Fruit fly (Drosophila melanogaster) ovary, adult (tissue): ENCODE data around the gene CG1806.

Experiments used
- CG17801 ChIP-seq: fragments of 200-800 bp; optimal IDR thresholded peaks from 2 replicates; lab custom pipeline; 2019; ENCODE audit warnings: missing biosample characterization, mild to moderate bottlenecking, missing genetic modification characterization, moderate library complexity; ENCODE audit not compliant: partially characterized antibody

Gene CG1806

DNA sequence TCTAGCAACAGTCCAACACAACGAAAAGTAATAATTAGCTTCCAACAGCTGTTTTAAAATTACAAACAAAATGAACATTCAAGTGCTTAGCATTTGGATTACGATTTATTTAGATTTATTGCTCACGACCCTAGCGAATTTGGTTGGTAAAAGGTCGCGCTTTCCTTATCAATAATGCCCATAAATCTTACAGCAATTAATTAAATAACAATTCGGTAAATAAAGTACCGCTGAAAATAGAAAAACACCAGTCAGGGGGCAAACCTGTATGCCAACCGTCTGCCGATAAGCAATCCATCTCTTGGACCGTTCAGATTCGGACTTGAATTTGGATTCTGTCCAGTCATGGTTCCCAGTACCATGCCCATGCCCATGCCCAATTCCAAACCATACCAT, 6.1 kb downstream of the CG1806 start:
- no peak for TF ChIP-seq CG17801 (GFP tag; lab: Kevin White, UChicago)

DNA sequence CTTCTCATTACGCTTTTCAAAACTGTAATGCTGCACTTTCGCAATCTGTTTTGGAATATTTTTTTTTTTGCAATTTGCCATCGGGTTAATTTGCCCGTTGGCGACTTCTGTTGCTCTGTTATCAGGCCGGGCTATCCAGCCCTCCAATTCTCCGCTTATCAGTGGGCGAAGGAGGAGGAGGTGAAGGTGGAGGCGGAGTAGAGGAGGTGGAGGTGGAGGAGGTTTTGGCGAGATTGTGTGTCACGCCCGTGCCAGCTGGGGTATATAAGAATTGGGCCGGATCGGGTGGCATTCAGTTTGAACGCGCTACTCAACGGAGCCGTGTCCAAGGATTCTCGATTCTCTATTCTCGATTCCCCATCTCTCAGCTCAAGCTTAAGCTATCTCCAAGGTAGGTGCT, 7.2 kb downstream of the CG1806 start:
- TF ChIP-seq CG17801 (GFP tag; lab: Kevin White, UChicago) = no peak

DNA sequence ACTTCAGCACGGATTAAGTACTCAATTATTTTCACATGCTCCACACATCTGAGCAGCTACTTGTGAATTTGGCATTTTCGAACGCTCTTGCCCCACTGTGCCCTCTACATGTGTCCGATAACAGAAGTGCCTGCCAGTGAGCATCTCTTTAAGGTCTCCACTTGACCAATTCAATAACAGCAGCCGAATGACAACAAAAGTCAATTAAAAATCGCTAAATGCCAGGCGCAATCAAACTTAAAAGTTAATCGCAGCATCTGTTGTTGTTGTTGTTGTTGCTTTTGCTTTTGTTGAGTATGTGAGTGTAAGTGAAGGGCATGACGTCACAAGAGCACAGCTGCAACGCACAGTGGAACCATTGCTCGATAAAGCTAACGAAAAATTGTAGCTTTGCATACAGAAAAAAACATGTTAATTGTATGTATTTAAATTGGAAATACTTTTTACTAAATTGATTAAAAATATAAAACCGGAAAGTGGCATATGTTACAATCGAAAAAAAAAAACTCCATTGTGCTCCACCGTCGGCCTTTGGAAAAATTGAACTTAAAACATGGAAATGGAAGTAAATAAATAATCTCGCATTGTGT, 7.9 kb downstream of the CG1806 start:
- TF ChIP-seq CG17801 (GFP tag; lab: Kevin White, UChicago) = peak; percentile 31

DNA sequence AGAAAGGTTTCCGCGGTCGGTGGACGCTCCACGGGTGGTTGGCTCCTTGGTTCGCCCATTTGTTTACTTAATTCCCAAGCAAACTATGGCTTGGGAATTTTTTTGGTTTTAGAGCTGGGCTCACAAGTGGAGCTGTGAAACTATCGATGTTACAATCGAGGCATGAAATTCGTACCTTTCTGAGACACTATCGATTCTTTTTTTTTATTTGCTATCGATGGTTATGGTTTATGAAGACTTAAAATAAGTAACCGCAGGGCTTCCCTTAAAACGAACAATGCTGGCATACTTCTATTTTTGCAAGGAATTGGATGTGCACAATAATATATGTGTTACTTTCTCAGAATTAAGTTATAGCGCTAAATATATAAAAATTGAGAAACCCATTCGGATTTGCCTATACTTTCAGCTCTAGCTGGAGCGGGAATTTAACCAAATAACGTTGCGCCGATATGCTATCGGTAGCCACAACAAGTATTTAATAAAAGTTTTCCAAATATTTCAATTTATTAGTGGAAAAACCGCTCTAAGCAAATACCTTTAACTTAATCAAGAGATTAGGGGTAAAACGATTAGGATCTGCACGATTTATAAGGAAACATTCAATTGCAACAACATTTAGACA, 11.0 kb downstream of the CG1806 start, which contains the start of gene Chrac-16:
Gene Chrac-16 (minus strand): TSS at position 147 of the 625 bp plus-strand sequence.
- no peak for TF ChIP-seq CG17801 (GFP tag; lab: Kevin White, UChicago)

DNA sequence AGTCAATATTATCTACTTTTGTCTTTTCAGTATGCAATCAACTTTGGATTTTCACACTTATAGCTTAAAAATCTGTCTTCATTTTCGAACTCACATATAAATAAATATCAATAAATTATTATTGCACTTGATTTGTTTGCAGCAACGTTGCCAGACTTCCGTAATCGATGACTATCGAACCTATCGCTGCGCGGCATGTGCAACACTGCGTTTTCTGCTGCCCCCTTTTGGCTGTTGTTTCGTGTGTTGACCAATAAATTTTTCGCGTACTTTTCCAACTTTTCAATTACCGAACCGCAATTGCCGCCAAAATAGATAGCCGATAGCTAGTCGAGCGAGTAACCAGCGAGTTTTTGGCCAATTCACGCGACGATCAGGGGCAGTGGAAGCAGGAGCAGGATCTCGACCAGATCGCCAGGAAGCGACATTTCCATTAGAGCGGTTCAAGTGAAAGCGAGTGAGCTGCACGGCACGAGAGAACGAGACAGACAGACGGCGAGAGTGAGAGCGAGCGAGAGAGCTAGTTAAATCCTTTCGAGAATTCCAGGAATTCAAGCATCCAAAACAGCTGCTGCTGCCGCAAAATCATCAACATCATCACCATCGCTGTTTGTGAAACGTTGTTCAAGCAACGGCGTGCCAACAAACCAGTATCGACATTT, 11.6 kb downstream of the CG1806 start, which contains the start of gene Lsm12a:
Gene Lsm12a (plus strand): TSS at position 201 of the 662 bp plus-strand sequence.
- no peak for TF ChIP-seq CG17801 (GFP tag; lab: Kevin White, UChicago)

DNA sequence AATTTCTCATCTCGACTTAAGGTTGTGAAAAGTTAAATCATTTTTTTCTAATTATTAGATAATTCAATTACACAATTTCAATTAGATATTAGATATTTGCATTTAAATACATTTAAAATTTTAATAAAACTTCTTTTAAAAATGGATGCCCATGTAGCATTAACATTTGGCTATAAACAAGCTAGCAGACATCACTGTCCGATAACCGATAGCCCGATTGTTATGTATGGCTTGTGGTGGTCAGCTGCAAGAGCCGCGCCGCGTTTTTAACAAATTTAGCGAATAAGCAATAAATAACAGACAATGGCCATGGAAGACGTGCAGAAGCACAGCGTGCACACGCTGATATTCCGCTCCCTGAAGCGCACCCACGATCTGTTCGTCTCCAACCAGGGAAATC, 13.9 kb downstream of the CG1806 start, which contains the start of gene Tango4:
Gene Tango4 (plus strand): TSS at position 212 of the 400 bp plus-strand sequence.
- TF ChIP-seq CG17801 (GFP tag; lab: Kevin White, UChicago) = no peak

DNA sequence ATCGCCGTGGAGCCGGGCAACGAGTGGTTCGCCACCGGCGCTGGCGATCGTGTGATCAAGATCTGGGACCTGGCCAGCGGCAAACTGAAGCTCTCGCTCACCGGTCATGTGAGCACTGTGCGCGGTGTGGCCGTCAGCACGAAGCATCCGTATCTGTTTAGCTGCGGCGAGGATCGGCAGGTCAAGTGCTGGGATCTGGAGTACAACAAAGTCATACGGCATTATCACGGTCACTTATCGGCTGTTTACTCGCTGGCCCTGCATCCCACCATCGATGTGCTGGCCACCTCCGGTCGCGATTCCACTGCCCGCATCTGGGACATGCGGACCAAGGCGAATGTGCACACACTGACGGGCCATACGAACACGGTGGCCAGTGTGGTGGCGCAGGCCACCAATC, 14.8 kb downstream of the CG1806 start:
- TF ChIP-seq CG17801 (GFP tag; lab: Kevin White, UChicago) = no peak

DNA sequence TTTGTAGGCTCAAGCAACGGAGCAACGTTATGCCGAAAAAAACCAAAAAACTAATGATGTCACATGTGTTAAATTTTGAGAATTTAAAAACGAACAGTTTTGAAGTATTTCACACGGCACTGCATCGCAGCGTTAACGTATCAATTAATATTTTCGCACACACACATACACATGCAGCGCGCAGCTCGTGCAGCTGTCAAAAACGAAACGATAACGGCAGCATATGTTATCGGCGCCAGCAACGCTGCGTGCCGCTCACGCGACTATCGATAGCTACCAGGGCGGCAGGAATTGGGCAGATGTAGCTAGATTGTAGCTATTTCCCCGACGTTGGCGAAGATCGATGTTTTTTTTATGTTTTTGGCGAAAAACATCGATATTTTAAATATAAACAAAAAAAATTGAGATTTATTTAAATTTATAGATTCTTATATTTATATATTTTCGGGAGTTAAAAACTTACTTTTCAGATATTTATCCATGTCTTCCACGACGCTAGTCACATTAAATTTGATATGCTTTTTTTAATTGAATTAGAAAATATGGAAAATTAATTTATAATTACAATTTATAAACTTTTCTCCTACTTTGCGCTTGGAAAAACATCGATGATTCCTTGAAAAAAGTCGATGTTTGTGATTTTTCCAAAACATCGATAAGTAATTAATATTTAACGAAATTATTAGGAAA, 22.0 kb downstream of the CG1806 start, which contains the start of gene Usp7:
Gene Usp7 (minus strand): TSS at position 208 of the 690 bp plus-strand sequence.
- peak; percentile 51 for TF ChIP-seq CG17801 (GFP tag; lab: Kevin White, UChicago)

DNA sequence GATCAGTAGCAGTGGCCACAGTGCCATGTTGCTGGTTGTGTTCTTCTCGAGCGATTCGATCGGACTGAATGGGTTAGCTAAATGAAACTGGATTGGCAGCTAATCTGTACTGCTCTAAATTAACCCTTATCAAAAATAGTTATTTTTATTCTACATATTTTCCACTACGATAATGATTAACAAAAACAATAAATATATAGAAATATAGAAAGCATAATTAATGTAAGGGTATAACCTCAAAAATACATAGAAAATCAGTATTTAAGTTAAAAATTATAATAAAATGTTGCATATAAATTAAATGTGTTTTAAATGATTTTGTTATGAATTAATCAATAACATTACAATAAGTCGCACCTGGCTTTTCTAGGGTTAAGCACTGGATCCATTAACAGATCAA, 24.4 kb downstream of the CG1806 start, which contains the start of gene Cyp311a1:
Gene Cyp311a1 (minus strand): TSS at position 66 of the 400 bp plus-strand sequence.
- TF ChIP-seq CG17801 (GFP tag; lab: Kevin White, UChicago) = no peak

DNA sequence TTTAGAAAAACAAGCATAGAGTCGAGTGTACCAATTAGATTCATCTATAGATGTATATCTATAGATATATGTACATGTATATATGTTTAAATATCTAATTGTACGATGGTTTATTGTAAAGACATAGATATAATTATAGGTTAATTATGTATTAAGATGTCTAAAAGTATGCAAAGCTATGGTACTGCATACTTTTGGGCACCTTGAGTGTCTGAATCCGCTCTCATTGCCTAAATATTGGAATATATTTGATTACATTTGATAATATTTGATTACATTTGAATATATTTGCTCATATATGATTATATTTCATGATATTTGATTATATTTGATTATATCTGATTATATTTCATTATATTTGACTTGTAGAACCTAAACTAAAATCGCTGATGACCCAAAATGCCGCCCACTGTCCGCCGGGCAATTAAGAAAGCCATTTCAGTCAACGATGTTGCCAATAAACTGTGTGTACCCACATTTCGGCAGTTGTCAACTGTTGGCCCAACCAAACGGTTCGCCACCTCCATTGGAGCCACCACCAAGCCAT, 25.2 kb downstream of the CG1806 start, which contains the start of gene Cyp318a1:
Gene Cyp318a1 (plus strand): TSS at position 497 of the 547 bp plus-strand sequence.
- TF ChIP-seq CG17801 (GFP tag; lab: Kevin White, UChicago) = no peak

DNA sequence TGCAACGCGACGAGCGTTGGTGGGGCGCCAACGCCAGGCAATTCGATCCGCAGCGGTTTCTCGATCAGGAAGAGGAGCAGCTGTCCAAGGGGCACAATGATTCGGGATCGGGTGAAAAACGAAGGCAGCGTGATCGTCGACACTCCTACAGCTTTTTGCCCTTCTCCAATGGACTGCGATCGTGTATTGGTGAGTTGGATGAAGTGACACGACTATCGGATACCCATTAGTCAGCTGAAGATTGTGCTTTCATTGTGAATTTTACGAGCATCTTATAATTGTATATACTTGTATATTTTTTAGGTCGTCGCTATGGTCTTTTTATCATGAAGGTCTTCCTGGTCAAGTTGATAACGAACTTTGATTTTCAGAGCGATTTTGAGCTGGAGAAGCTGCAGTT, 27.7 kb downstream of the CG1806 start:
- TF ChIP-seq CG17801 (GFP tag; lab: Kevin White, UChicago) = no peak

DNA sequence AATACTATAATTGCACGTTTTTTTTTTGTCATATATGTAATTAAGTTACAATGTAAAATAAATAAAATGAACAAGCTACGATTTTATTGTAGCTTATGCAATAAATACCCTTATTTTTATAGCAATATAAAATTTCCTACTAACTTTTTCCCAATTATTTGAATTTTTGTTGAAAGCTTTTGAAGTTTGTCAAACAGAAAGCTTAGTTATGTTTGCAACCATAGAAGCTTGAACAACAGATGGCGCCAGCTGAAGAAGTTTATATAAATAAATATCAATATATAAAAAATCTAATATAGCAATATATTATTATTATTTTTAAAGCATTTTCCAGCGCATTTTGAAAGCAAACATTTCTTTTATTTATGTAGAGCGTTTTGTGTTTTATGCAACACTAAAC, 28.2 kb downstream of the CG1806 start:
- no peak for TF ChIP-seq CG17801 (GFP tag; lab: Kevin White, UChicago)

DNA sequence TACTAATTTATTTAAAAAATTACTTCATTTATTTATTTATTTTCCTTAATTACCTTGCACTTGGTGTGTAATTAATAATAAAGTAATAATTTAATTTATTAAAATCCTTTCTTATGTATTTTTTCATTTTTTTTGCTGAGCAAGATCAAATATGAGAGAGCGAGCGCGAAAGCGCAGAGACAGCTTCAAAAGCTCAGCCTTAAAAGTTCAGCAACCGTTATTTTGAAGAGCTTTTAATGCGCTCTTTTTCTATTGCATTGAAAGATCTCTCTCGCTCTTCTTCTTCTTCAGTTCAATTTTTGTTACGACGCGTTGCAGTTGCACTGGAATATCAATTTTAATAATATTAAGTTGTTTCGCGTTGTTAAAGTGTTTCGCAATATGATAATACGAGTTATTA, 36.4 kb downstream of the CG1806 start, which contains the start of gene Ten-a:
Gene Ten-a (plus strand): TSS at position 301 of the 400 bp plus-strand sequence.
- TF ChIP-seq CG17801 (GFP tag; lab: Kevin White, UChicago) = no peak

DNA sequence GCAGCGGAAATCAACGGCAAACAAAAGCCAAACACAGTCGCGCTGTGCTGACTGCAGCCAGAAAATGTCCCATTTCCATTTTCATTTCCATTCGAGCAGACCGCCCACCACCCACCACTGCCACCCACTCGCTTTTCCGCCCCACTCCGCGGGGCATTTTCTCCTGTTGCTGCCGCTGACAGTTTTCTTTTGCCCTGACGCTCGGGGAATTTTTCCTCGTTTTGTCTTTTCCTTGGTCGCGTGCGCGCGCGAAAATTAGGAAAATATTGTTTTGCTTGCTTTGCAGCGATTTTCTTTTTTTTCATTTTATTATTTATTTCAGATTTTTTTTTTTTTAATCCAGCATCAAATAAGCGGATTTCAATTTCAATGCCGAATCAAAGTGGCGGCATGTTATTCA, 43.3 kb downstream of the CG1806 start:
- no peak for TF ChIP-seq CG17801 (GFP tag; lab: Kevin White, UChicago)
